Fruit fly (Drosophila melanogaster): ENCODE results near the gene sdk.

dm6 chrX:724496-724895 lies 37.9 kb downstream of the sdk start:
- TF ChIP-seq CG6808 (GFP tag; optimal IDR thresholded peaks at IDR 0.05) (no peak), Eip75B (GFP tag; optimal IDR thresholded peaks at IDR 0.05) (no peak), spab (GFP tag; optimal IDR thresholded peaks at IDR 0.05) (no peak), fd59A (GFP tag; optimal IDR thresholded peaks at IDR 0.05) (no peak), OdsH (GFP tag; optimal IDR thresholded peaks at IDR 0.05) (peak; percentile 49), vri (GFP tag; optimal IDR thresholded peaks at IDR 0.05) (no peak), CG31627 (GFP tag; optimal IDR thresholded peaks at IDR 0.05) (no peak), Lpt (GFP tag; optimal IDR thresholded peaks at IDR 0.05) (peak; percentile 59)

Measured in whole organism, prepupa.